Worm (Caenorhabditis elegans) whole organism, L4 larva: ENCODE results near the gene mrpl-53.

ENCODE experiments used
- F37D6.2 ChIP-seq: sonication (generic microtip); optimal IDR thresholded peaks from 2 replicates; lab custom pipeline; 2016; ENCODE audit warnings: mild to moderate bottlenecking, missing genetic modification characterization, missing compliant biosample characterization
- F49E8.2 ChIP-seq: sonication (generic microtip); optimal IDR thresholded peaks from 2 replicates; lab custom pipeline; 2016; ENCODE audit warnings: missing compliant biosample characterization, mild to moderate bottlenecking, missing genetic modification characterization, borderline replicate concordance
- ZK546.5 ChIP-seq, 2 experiments: sonication (generic microtip); optimal IDR thresholded peaks; 2 replicates each; lab custom pipeline; 2017; ENCODE audit warnings: missing biosample characterization in 2 of 2, missing genetic modification characterization in 2 of 2
- aha-1 ChIP-seq: fragments of 150-350 bp; peaks from one replicate; lab custom pipeline; 2014; ENCODE audit warnings: missing biosample characterization, missing genetic modification characterization
- aly-2 ChIP-seq: sonication (generic microtip); optimal IDR thresholded peaks from 2 replicates; lab custom pipeline; 2018; ENCODE audit warnings: missing biosample characterization, missing genetic modification characterization
- ama-1 ChIP-seq: fragments of 150-350 bp; optimal IDR thresholded peaks from 2 replicates; lab custom pipeline; 2014; ENCODE audit warnings: inconsistent platforms, mixed read lengths
- cey-2 ChIP-seq: sonication (generic microtip); optimal IDR thresholded peaks from 3 replicates; lab custom pipeline; 2017; ENCODE audit warnings: missing genetic modification characterization, mild to moderate bottlenecking, missing compliant biosample characterization, antibody characterized with exemption, borderline replicate concordance; ENCODE audit not compliant: insufficient read depth
- ctbp-1 ChIP-seq: fragments of 200-800 bp; sonication (Bioruptor generic); IDR thresholded peaks from 2 replicates; pipeline ENCODE4 v1.3.6; 2022; ENCODE audit warnings: missing genetic modification reagents, missing genetic modification characterization, missing compliant biosample characterization
- daf-16 ChIP-seq, 3 experiments: sonication (generic microtip); optimal IDR thresholded peaks; 2 replicates each; lab custom pipeline; 2016 to 2017; ENCODE audit warnings: missing genetic modification characterization in 3 of 3, missing genetic modification reagents in 3 of 3, mild to moderate bottlenecking in 2 of 3, missing compliant biosample characterization in 2 of 3, missing biosample characterization in 1 of 3, moderate library complexity in 1 of 3
- daf-19 ChIP-seq: fragments of 200-800 bp; sonication (Bioruptor generic); conservative IDR thresholded peaks from 2 replicates; pipeline ENCODE4 v1.3.6; 2022; ENCODE audit warnings: missing genetic modification characterization, missing compliant biosample characterization
- daf-8 ChIP-seq: fragments of 200-800 bp; sonication (Bioruptor generic); IDR thresholded peaks from 2 replicates; pipeline ENCODE4 v1.3.6; 2022; ENCODE audit warnings: missing genetic modification characterization, missing compliant biosample characterization
- dmd-6 ChIP-seq: fragments of 200-800 bp; sonication (Bioruptor generic); IDR thresholded peaks from 2 replicates; pipeline ENCODE4 v1.3.6; 2022; ENCODE audit warnings: missing genetic modification reagents, missing genetic modification characterization, missing compliant biosample characterization
- dmd-8 ChIP-seq: fragments of 200-800 bp; sonication (Bioruptor generic); IDR thresholded peaks from 2 replicates; pipeline ENCODE4 v1.3.6; 2022; ENCODE audit warnings: missing genetic modification characterization, missing compliant biosample characterization
- dmd-9 ChIP-seq: fragments of 200-800 bp; sonication (Bioruptor generic); IDR thresholded peaks from 2 replicates; pipeline ENCODE4 v1.3.6; 2022; ENCODE audit warnings: missing genetic modification reagents, missing genetic modification characterization, missing compliant biosample characterization
- gei-8 ChIP-seq: fragments of 200-800 bp; sonication (Bioruptor generic); optimal IDR thresholded peaks from 2 replicates; lab custom pipeline; 2018; ENCODE audit warnings: mild to moderate bottlenecking, missing genetic modification characterization, missing compliant biosample characterization
- hlh-30 ChIP-seq: sonication (generic microtip); optimal IDR thresholded peaks from 2 replicates; lab custom pipeline; 2017; ENCODE audit warnings: antibody characterized with exemption, mild to moderate bottlenecking, missing genetic modification characterization, missing compliant biosample characterization; ENCODE audit not compliant: insufficient read depth
- lin-1 ChIP-seq: fragments of 200-800 bp; sonication (Bioruptor generic); IDR thresholded peaks from 2 replicates; pipeline ENCODE4 v1.3.6; 2022; ENCODE audit warnings: missing genetic modification reagents, missing genetic modification characterization, missing compliant biosample characterization
- lin-39 ChIP-seq: fragments of 150-350 bp; optimal IDR thresholded peaks from 2 replicates; lab custom pipeline; 2014; ENCODE audit warnings: missing biosample characterization, missing genetic modification reagents, missing genetic modification characterization
- lir-3 ChIP-seq: sonication (generic microtip); optimal IDR thresholded peaks from 2 replicates; lab custom pipeline; 2016; ENCODE audit warnings: mild to moderate bottlenecking, missing genetic modification characterization, missing compliant biosample characterization
- madf-9 ChIP-seq: fragments of 200-800 bp; sonication (Bioruptor generic); conservative IDR thresholded peaks from 2 replicates; pipeline ENCODE4 v1.3.6; 2022; ENCODE audit warnings: missing genetic modification reagents, missing genetic modification characterization, missing compliant biosample characterization
- mdl-1 ChIP-seq, 2 experiments: fragments of 150-350 bp in 1 of 2; sonication (generic microtip) in 1 of 2; optimal IDR thresholded peaks; 2 replicates each; lab custom pipeline; 2014 to 2017; ENCODE audit warnings: missing biosample characterization in 2 of 2, missing genetic modification characterization in 2 of 2
- mdt-29 ChIP-seq: fragments of 200-800 bp; sonication (Bioruptor generic); IDR thresholded peaks from 2 replicates; pipeline ENCODE4 v1.3.6; 2022; ENCODE audit warnings: missing genetic modification reagents, missing genetic modification characterization, missing compliant biosample characterization
- nhr-10 ChIP-seq: fragments of 150-350 bp; optimal IDR thresholded peaks from 2 replicates; lab custom pipeline; 2014; ENCODE audit warnings: missing biosample characterization, missing genetic modification characterization
- nhr-102 ChIP-seq: sonication (generic microtip); optimal IDR thresholded peaks from 2 replicates; lab custom pipeline; 2016; ENCODE audit warnings: mild to moderate bottlenecking, missing genetic modification characterization, moderate library complexity, missing compliant biosample characterization
- nhr-11 ChIP-seq: fragments of 150-350 bp; optimal IDR thresholded peaks from 2 replicates; lab custom pipeline; 2014; ENCODE audit warnings: missing biosample characterization, missing genetic modification characterization
- nhr-111 ChIP-seq: fragments of 200-800 bp; sonication (Bioruptor generic); optimal IDR thresholded peaks from 2 replicates; lab custom pipeline; 2018; ENCODE audit warnings: mild to moderate bottlenecking, missing genetic modification characterization, missing compliant biosample characterization
- nhr-25 ChIP-seq: sonication (generic microtip); optimal IDR thresholded peaks from 2 replicates; lab custom pipeline; 2017; ENCODE audit warnings: missing genetic modification characterization, mild to moderate bottlenecking, missing compliant biosample characterization, antibody characterized with exemption, moderate library complexity, borderline replicate concordance; ENCODE audit not compliant: insufficient read depth
- nhr-28 ChIP-seq: fragments of 150-350 bp; optimal IDR thresholded peaks from 2 replicates; lab custom pipeline; 2014; ENCODE audit warnings: missing biosample characterization, missing genetic modification characterization
- nhr-41 ChIP-seq: fragments of 200-800 bp; sonication (Bioruptor generic); IDR thresholded peaks from 2 replicates; pipeline ENCODE4 v1.3.6; 2022; ENCODE audit warnings: missing genetic modification reagents, missing genetic modification characterization, missing compliant biosample characterization
- nhr-48 ChIP-seq: sonication (generic microtip); optimal IDR thresholded peaks from 2 replicates; lab custom pipeline; 2016; ENCODE audit warnings: mild to moderate bottlenecking, missing genetic modification characterization, missing compliant biosample characterization
- nhr-6 ChIP-seq: fragments of 150-350 bp; optimal IDR thresholded peaks from 2 replicates; lab custom pipeline; 2014; ENCODE audit warnings: missing biosample characterization, missing genetic modification characterization
- pha-4 ChIP-seq, 2 experiments: fragments of 150-350 bp in 1 of 2; fragments of 200-800 bp in 1 of 2; sonication (Bioruptor generic) in 1 of 2; IDR thresholded peaks in 1 of 2; optimal IDR thresholded peaks in 1 of 2; 2 replicates each; pipeline versions ENCODE4 v1.3.6 to Lab custom; 2014 to 2022; ENCODE audit warnings: missing genetic modification characterization in 2 of 2, missing genetic modification reagents in 2 of 2, missing biosample characterization in 1 of 2, missing compliant biosample characterization in 1 of 2
- pqm-1 ChIP-seq: sonication (generic microtip); optimal IDR thresholded peaks from 2 replicates; lab custom pipeline; 2017; ENCODE audit warnings: missing biosample characterization, missing genetic modification characterization
- saeg-2 ChIP-seq: fragments of 200-800 bp; sonication (Bioruptor generic); IDR thresholded peaks from 2 replicates; pipeline ENCODE4 v1.3.6; 2022; ENCODE audit warnings: missing genetic modification reagents, missing genetic modification characterization, missing compliant biosample characterization
- sdz-12 ChIP-seq: fragments of 200-800 bp; sonication (Bioruptor generic); optimal IDR thresholded peaks from 2 replicates; lab custom pipeline; 2018; ENCODE audit warnings: mild to moderate bottlenecking, missing genetic modification characterization, missing compliant biosample characterization
- set-16 ChIP-seq: fragments of 200-800 bp; sonication (Bioruptor generic); IDR thresholded peaks from 2 replicates; pipeline ENCODE4 v1.3.6; 2022; ENCODE audit warnings: missing genetic modification reagents, missing genetic modification characterization, missing compliant biosample characterization
- skn-1 ChIP-seq: fragments of 150-350 bp; optimal IDR thresholded peaks from 2 replicates; lab custom pipeline; 2014; ENCODE audit warnings: missing biosample characterization, missing genetic modification characterization
- snpc-1.2 ChIP-seq: fragments of 200-800 bp; sonication (Bioruptor generic); IDR thresholded peaks from 2 replicates; pipeline ENCODE4 v1.3.6; 2022; ENCODE audit warnings: missing genetic modification reagents, missing genetic modification characterization, missing compliant biosample characterization
- spr-3 ChIP-seq: fragments of 200-800 bp; sonication (Bioruptor generic); optimal IDR thresholded peaks from 2 replicates; lab custom pipeline; 2018; ENCODE audit warnings: mild to moderate bottlenecking, missing genetic modification characterization, missing compliant biosample characterization
- tag-97 ChIP-seq: fragments of 200-800 bp; sonication (Bioruptor generic); IDR thresholded peaks from 2 replicates; pipeline ENCODE4 v1.3.6; 2022; ENCODE audit warnings: missing genetic modification characterization, missing compliant biosample characterization
- unc-130 ChIP-seq: sonication (generic microtip); optimal IDR thresholded peaks from 2 replicates; lab custom pipeline; 2016; ENCODE audit warnings: missing genetic modification reagents, missing genetic modification characterization, missing compliant biosample characterization
- unc-39 ChIP-seq: sonication (generic microtip); optimal IDR thresholded peaks from 2 replicates; lab custom pipeline; 2017; ENCODE audit warnings: missing biosample characterization, missing genetic modification characterization
- unc-62 ChIP-seq, 3 experiments: fragments of 150-350 bp in 1 of 3; sonication (generic microtip); optimal IDR thresholded peaks in 2 of 3; peaks in 1 of 3; 1 replicate in 1 of 3; 2 replicates in 2 of 3; lab custom pipeline; 2014 to 2017; ENCODE audit warnings: missing biosample characterization in 3 of 3, missing genetic modification characterization in 3 of 3, missing genetic modification reagents in 3 of 3, missing genotype in 1 of 3
- zag-1 ChIP-seq: fragments of 150-350 bp; optimal IDR thresholded peaks from 2 replicates; lab custom pipeline; 2014; ENCODE audit warnings: missing biosample characterization, missing genetic modification characterization
- zfp-2 ChIP-seq: sonication (generic microtip); optimal IDR thresholded peaks from 2 replicates; lab custom pipeline; 2016; ENCODE audit warnings: mild to moderate bottlenecking, missing genetic modification characterization, missing compliant biosample characterization
- zfp-3 ChIP-seq: fragments of 200-800 bp; sonication (Bioruptor generic); conservative IDR thresholded peaks from 2 replicates; pipeline ENCODE4 v1.3.6; 2022; ENCODE audit warnings: missing genetic modification reagents, missing genetic modification characterization, missing compliant biosample characterization
- zip-11 ChIP-seq: fragments of 200-800 bp; sonication (Bioruptor generic); IDR thresholded peaks from 2 replicates; pipeline ENCODE4 v1.3.6; 2022; ENCODE audit warnings: missing genetic modification characterization, missing compliant biosample characterization

The mrpl-53 gene

DNA sequence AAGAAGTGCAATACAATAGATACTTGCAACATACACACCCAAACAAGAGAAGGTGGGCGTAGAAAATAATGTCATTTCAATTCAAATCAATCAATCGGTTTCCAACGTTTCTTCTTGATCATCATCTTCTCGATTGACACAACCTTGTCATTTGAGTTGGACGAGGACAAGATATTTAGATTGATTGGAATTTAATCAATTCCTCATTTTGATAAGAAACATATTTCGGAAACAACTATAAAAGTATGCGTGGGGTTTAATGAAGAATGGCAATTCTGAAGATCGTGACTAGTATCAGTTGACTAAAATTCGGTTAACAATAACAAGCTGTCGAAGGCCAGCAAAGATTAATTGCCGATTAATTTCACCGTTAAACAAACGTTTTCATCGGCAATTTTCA is 23.2 kb downstream of the mrpl-53 start (continued):
- TF ChIP-seq lin-1 (GFP tag; lab: Robert Waterston, UW) (0 out of 2 replicates have a peak, but pooled peaks have one; percentile 10), zfp-3 (0 out of 2 replicates have a peak, but pooled peaks have one; percentile 10)

DNA sequence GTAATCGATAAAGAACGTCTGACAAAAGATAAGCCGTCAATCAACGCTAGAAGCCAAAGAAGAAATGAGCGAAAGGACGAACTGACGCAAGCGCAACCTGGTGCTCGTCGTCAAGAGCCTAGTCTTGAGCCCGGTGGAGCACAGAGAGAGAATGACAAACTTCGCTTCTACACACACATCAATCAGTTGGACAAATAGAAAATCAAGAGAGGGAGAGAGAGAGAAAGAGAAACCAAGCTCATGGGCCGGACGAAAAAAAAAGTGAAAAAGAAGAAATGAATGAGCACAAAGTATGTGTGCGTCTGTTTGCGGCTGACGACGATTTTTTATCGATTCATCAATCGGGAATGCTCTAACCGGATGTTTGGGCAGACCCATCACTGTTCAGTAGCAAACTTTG is 23.7 kb downstream of the mrpl-53 start:
- peak in 1 of 2 experiments; percentile 11 for TF ChIP-seq mdl-1 (tag; optimal IDR thresholded peaks at IDR 0.05; lab: Kevin White, UChicago)
- TF ChIP-seq F49E8.2 (tag; lab: Kevin White, UChicago) = no peak
- TF ChIP-seq dmd-6 (GFP tag; lab: Robert Waterston, UW) = peak; percentile 16; the same call in 1 of the 2 replicates
- TF ChIP-seq daf-19 = no peak
- TF ChIP-seq nhr-28 (tag; lab: Kevin White, UChicago) = peak; percentile 37
- TF ChIP-seq daf-8 (GFP tag; lab: Robert Waterston, UW) = no peak
- peak; percentile 27; the same call in 1 of the 2 replicates for TF ChIP-seq set-16
- TF ChIP-seq unc-130 (GFP tag; lab: Kevin White, UChicago) = no peak
- no peak for TF ChIP-seq zfp-2
- TF ChIP-seq lir-3 (tag; lab: Kevin White, UChicago) = no peak
- peak in 1 of 2 experiments; percentile 50 for TF ChIP-seq daf-16 (GFP tag; optimal IDR thresholded peaks at IDR 0.05; lab: Kevin White, UChicago)
- no peak for TF ChIP-seq daf-16 (tag; optimal IDR thresholded peaks at IDR 0.05; lab: Kevin White, UChicago)
- no peak for TF ChIP-seq mdt-29 (GFP tag; lab: Robert Waterston, UW)
- no peak for TF ChIP-seq dmd-8 (GFP tag; lab: Robert Waterston, UW)
- no peak for TF ChIP-seq lin-39 (tag; lab: Kevin White, UChicago)
- no peak for TF ChIP-seq zip-11 (GFP tag; lab: Robert Waterston, UW)
- no peak for TF ChIP-seq saeg-2
- TF ChIP-seq sdz-12 (GFP tag; lab: Kevin White, UChicago) = no peak
- TF ChIP-seq nhr-11 (tag; lab: Kevin White, UChicago) = peak; percentile 67
- no peak for TF ChIP-seq aly-2 (tag; lab: Kevin White, UChicago)
- peak; percentile 26 for TF ChIP-seq ama-1 (lab: Kevin White, UChicago)
- TF ChIP-seq gei-8 (GFP tag; lab: Kevin White, UChicago) = no peak
- TF ChIP-seq tag-97 (GFP tag; lab: Robert Waterston, UW) = no peak
- no peak for TF ChIP-seq cey-2 (tag; lab: Kevin White, UChicago)
- TF ChIP-seq nhr-111 (GFP tag; lab: Kevin White, UChicago) = no peak
- no peak for TF ChIP-seq pqm-1 (tag; lab: Kevin White, UChicago)
- TF ChIP-seq lin-1 (GFP tag; lab: Robert Waterston, UW) = no peak
- TF ChIP-seq unc-62 (GFP tag; optimal IDR thresholded peaks at IDR 0.05 in 1 of 2; lab: Kevin White, UChicago) = peak in 1 of 2 experiments; percentile 71
- TF ChIP-seq unc-62 (tag; optimal IDR thresholded peaks at IDR 0.05; lab: Kevin White, UChicago) = no peak
- TF ChIP-seq zfp-3 = no peak
- no peak for TF ChIP-seq zag-1 (tag; lab: Kevin White, UChicago)
- TF ChIP-seq nhr-6 (tag; lab: Kevin White, UChicago) = peak; percentile 7
- TF ChIP-seq nhr-41 (GFP tag; lab: Robert Waterston, UW) = no peak
- TF ChIP-seq ctbp-1 (GFP tag; lab: Robert Waterston, UW) = no peak
- TF ChIP-seq skn-1 (tag; lab: Kevin White, UChicago) = no peak
- TF ChIP-seq nhr-10 (tag; lab: Kevin White, UChicago) = no peak
- TF ChIP-seq dmd-9 (GFP tag; lab: Robert Waterston, UW) = no peak
- no peak for TF ChIP-seq nhr-48 (tag; lab: Kevin White, UChicago)
- TF ChIP-seq nhr-25 (tag; lab: Kevin White, UChicago) = no peak
- TF ChIP-seq ZK546.5 (tag; optimal IDR thresholded peaks at IDR 0.05; lab: Kevin White, UChicago) = no peak
- peak; percentile 96 for TF ChIP-seq aha-1 (tag; lab: Kevin White, UChicago)
- TF ChIP-seq spr-3 (GFP tag; lab: Kevin White, UChicago) = no peak
- no peak for TF ChIP-seq nhr-102 (tag; lab: Kevin White, UChicago)
- no peak; the same call in none of the 2 replicates for TF ChIP-seq pha-4 (GFP tag; IDR thresholded peaks at IDR 0.05; lab: Robert Waterston, UW)
- peak; percentile 37 for TF ChIP-seq pha-4 (tag; optimal IDR thresholded peaks at IDR 0.05; lab: Kevin White, UChicago)
- TF ChIP-seq madf-9 = no peak
- no peak for TF ChIP-seq snpc-1.2
- TF ChIP-seq hlh-30 = peak; percentile 19
- TF ChIP-seq F37D6.2 = no peak
- no peak for TF ChIP-seq unc-39 (tag; lab: Kevin White, UChicago)
